Worm (Caenorhabditis elegans) whole organism, young adult: ENCODE measurements around the gene aars-1.

Experiments used
- B0019.2 ChIP-seq: fragments of 200-800 bp; sonication (Bioruptor generic); conservative IDR thresholded peaks from 2 replicates; pipeline ENCODE4 v1.3.6; 2022; ENCODE audit warnings: missing genetic modification reagents, missing genetic modification characterization, missing compliant biosample characterization
- C06A6.2 ChIP-seq: fragments of 200-800 bp; sonication (Bioruptor generic); conservative IDR thresholded peaks from 2 replicates; pipeline ENCODE4 v1.3.6; 2022; ENCODE audit warnings: missing genetic modification characterization, missing compliant biosample characterization
- F57A8.1 ChIP-seq: fragments of 200-800 bp; sonication (Bioruptor generic); optimal IDR thresholded peaks from 2 replicates; lab custom pipeline; 2018; ENCODE audit warnings: mild to moderate bottlenecking, missing genetic modification characterization, moderate library complexity, missing compliant biosample characterization
- T07F8.4 ChIP-seq: sonication (generic microtip); optimal IDR thresholded peaks from 2 replicates; lab custom pipeline; 2016; ENCODE audit warnings: mild to moderate bottlenecking, missing genetic modification characterization, moderate library complexity, missing compliant biosample characterization
- Y53G8AR.9 ChIP-seq: fragments of 200-800 bp; sonication (Bioruptor generic); conservative IDR thresholded peaks from 2 replicates; pipeline ENCODE4 v1.3.6; 2022; ENCODE audit warnings: missing genetic modification reagents, missing genetic modification characterization, missing compliant biosample characterization
- Y56A3A.18 ChIP-seq: fragments of 200-800 bp; sonication (Bioruptor generic); IDR thresholded peaks from 2 replicates; pipeline ENCODE4 v1.3.6; 2022; ENCODE audit warnings: missing genetic modification reagents, missing genetic modification characterization, missing compliant biosample characterization
- Y79H2A.3 ChIP-seq: fragments of 200-800 bp; sonication (Bioruptor generic); conservative IDR thresholded peaks from 2 replicates; pipeline ENCODE4 v1.3.6; 2022; ENCODE audit warnings: missing genetic modification reagents, missing genetic modification characterization, missing compliant biosample characterization
- aptf-3 ChIP-seq: fragments of 200-800 bp; sonication (Bioruptor generic); IDR thresholded peaks from 2 replicates; pipeline ENCODE4 v1.3.6; 2022; ENCODE audit warnings: missing genetic modification characterization, missing compliant biosample characterization
- attf-3 ChIP-seq: fragments of 200-800 bp; sonication (Bioruptor generic); conservative IDR thresholded peaks from 2 replicates; pipeline ENCODE4 v1.3.6; 2022; ENCODE audit warnings: missing genetic modification reagents, missing genetic modification characterization, missing compliant biosample characterization
- attf-5 ChIP-seq: fragments of 200-800 bp; sonication (Bioruptor generic); optimal IDR thresholded peaks from 2 replicates; lab custom pipeline; 2018; ENCODE audit warnings: mild to moderate bottlenecking, missing genetic modification characterization, missing compliant biosample characterization
- bed-1 ChIP-seq: fragments of 200-800 bp; sonication (Bioruptor generic); IDR thresholded peaks from 2 replicates; pipeline ENCODE4 v1.3.6; 2022; ENCODE audit warnings: missing genetic modification reagents, missing genetic modification characterization, missing compliant biosample characterization
- bed-2 ChIP-seq: fragments of 200-800 bp; sonication (Bioruptor generic); IDR thresholded peaks from 2 replicates; pipeline ENCODE4 v1.3.6; 2022; ENCODE audit warnings: missing genetic modification reagents, missing genetic modification characterization, missing compliant biosample characterization
- cebp-1 ChIP-seq, 2 experiments: fragments of 200-800 bp in 1 of 2; sonication (Bioruptor generic) in 1 of 2; sonication (generic microtip) in 1 of 2; IDR thresholded peaks in 1 of 2; optimal IDR thresholded peaks in 1 of 2; 2 replicates each; pipeline versions ENCODE4 v1.3.6 to Lab custom; 2017 to 2022; ENCODE audit warnings: missing compliant biosample characterization in 2 of 2, missing genetic modification characterization in 2 of 2, mild to moderate bottlenecking in 1 of 2, missing genetic modification reagents in 1 of 2, moderate library complexity in 1 of 2
- cebp-2 ChIP-seq: fragments of 200-800 bp; sonication (Bioruptor generic); IDR thresholded peaks from 2 replicates; pipeline ENCODE4 v1.3.6; 2022; ENCODE audit warnings: missing genetic modification characterization, missing compliant biosample characterization
- ceh-27 ChIP-seq: fragments of 200-800 bp; sonication (Bioruptor generic); optimal IDR thresholded peaks from 2 replicates; lab custom pipeline; 2018; ENCODE audit warnings: mild to moderate bottlenecking, missing genetic modification characterization, moderate library complexity, missing compliant biosample characterization
- chd-7 ChIP-seq: sonication (generic microtip); optimal IDR thresholded peaks from 2 replicates; lab custom pipeline; 2016; ENCODE audit warnings: mild to moderate bottlenecking, missing genetic modification characterization, moderate library complexity, missing compliant biosample characterization
- dox-1 ChIP-seq: fragments of 200-800 bp; sonication (Bioruptor generic); IDR thresholded peaks from 2 replicates; pipeline ENCODE4 v1.3.6; 2022; ENCODE audit warnings: missing genetic modification reagents, missing genetic modification characterization, missing compliant biosample characterization
- dpff-1 ChIP-seq: sonication (generic microtip); optimal IDR thresholded peaks from 2 replicates; lab custom pipeline; 2017; ENCODE audit warnings: mild to moderate bottlenecking, missing genetic modification characterization, missing compliant biosample characterization
- dpl-1 ChIP-seq: fragments of 150-350 bp; optimal IDR thresholded peaks from 2 replicates; lab custom pipeline; 2014; ENCODE audit warnings: missing biosample characterization, missing genetic modification reagents, missing genetic modification characterization
- efl-1 ChIP-seq: fragments of 150-350 bp; optimal IDR thresholded peaks from 2 replicates; lab custom pipeline; 2014; ENCODE audit warnings: missing biosample characterization, missing genetic modification reagents, missing genetic modification characterization
- egl-44 ChIP-seq: fragments of 200-800 bp; sonication (Bioruptor generic); IDR thresholded peaks from 2 replicates; pipeline ENCODE4 v1.3.6; 2022; ENCODE audit warnings: missing genetic modification reagents, missing genetic modification characterization, missing compliant biosample characterization
- ekl-4 ChIP-seq: fragments of 200-800 bp; sonication (Bioruptor generic); IDR thresholded peaks from 2 replicates; pipeline ENCODE4 v1.3.6; 2022; ENCODE audit warnings: missing genetic modification reagents, missing genetic modification characterization, missing compliant biosample characterization
- fkh-3 ChIP-seq: sonication (generic microtip); optimal IDR thresholded peaks from 2 replicates; lab custom pipeline; 2016; ENCODE audit warnings: mild to moderate bottlenecking, missing genetic modification characterization, missing compliant biosample characterization
- him-1 ChIP-seq: sonication (generic microtip); optimal IDR thresholded peaks from 2 replicates; lab custom pipeline; 2016; ENCODE audit warnings: missing genotype, missing genetic modification reagents, missing genetic modification characterization, missing compliant biosample characterization
- hmg-1.2 ChIP-seq: fragments of 200-800 bp; sonication (Bioruptor generic); IDR thresholded peaks from 2 replicates; pipeline ENCODE4 v1.3.6; 2022; ENCODE audit warnings: missing genetic modification reagents, missing genetic modification characterization, missing compliant biosample characterization
- hmg-20 ChIP-seq: fragments of 200-800 bp; sonication (Bioruptor generic); IDR thresholded peaks from 2 replicates; pipeline ENCODE4 v1.3.6; 2022; ENCODE audit warnings: missing genetic modification reagents, missing genetic modification characterization, missing compliant biosample characterization
- hsf-1 ChIP-seq: fragments of 200-800 bp; sonication (Bioruptor generic); IDR thresholded peaks from 2 replicates; pipeline ENCODE4 v1.3.6; 2022; ENCODE audit warnings: missing genetic modification reagents, missing genetic modification characterization, missing compliant biosample characterization
- lin-35 ChIP-seq, 3 experiments: fragments of 150-350 bp in 2 of 3; sonication (generic microtip) in 1 of 3; optimal IDR thresholded peaks; 2 replicates each; lab custom pipeline; 2014 to 2018; ENCODE audit warnings: missing biosample characterization in 3 of 3, missing genetic modification characterization in 3 of 3, missing genetic modification reagents in 3 of 3
- madf-10 ChIP-seq: sonication (generic microtip); optimal IDR thresholded peaks from 2 replicates; lab custom pipeline; 2016; ENCODE audit warnings: mild to moderate bottlenecking, missing genetic modification characterization, missing compliant biosample characterization
- nfya-2 ChIP-seq: fragments of 200-800 bp; sonication (Bioruptor generic); IDR thresholded peaks from 2 replicates; pipeline ENCODE4 v1.3.6; 2022; ENCODE audit warnings: missing genetic modification reagents, missing genetic modification characterization, missing compliant biosample characterization
- nfyb-1 ChIP-seq: fragments of 200-800 bp; sonication (Bioruptor generic); IDR thresholded peaks from 2 replicates; pipeline ENCODE4 v1.3.6; 2022; ENCODE audit warnings: missing genetic modification reagents, missing genetic modification characterization, missing compliant biosample characterization
- nhr-27 ChIP-seq: fragments of 200-800 bp; sonication (Bioruptor generic); optimal IDR thresholded peaks from 2 replicates; lab custom pipeline; 2018; ENCODE audit warnings: mild to moderate bottlenecking, missing genetic modification characterization, moderate library complexity, missing compliant biosample characterization
- nhr-90 ChIP-seq: sonication (generic microtip); optimal IDR thresholded peaks from 2 replicates; lab custom pipeline; 2016; ENCODE audit warnings: missing genotype, mild to moderate bottlenecking, missing genetic modification characterization, missing compliant biosample characterization
- pbrm-1 ChIP-seq: fragments of 200-800 bp; sonication (Bioruptor generic); IDR thresholded peaks from 2 replicates; pipeline ENCODE4 v1.3.6; 2022; ENCODE audit warnings: missing genetic modification reagents, missing genetic modification characterization, missing compliant biosample characterization
- pha-4 ChIP-seq: fragments of 150-350 bp; sonication (generic microtip); optimal IDR thresholded peaks from 2 replicates; lab custom pipeline; 2014; ENCODE audit warnings: missing biosample characterization, missing genetic modification reagents, missing genetic modification characterization
- rcor-1 ChIP-seq: fragments of 200-800 bp; sonication (Bioruptor generic); IDR thresholded peaks from 2 replicates; pipeline ENCODE4 v1.3.6; 2022; ENCODE audit warnings: missing genetic modification reagents, missing genetic modification characterization, missing compliant biosample characterization
- sea-2 ChIP-seq: fragments of 200-800 bp; sonication (Bioruptor generic); IDR thresholded peaks from 2 replicates; pipeline ENCODE4 v1.3.6; 2022; ENCODE audit warnings: missing genetic modification characterization, missing compliant biosample characterization
- snpc-1.3 ChIP-seq: sonication (generic microtip); optimal IDR thresholded peaks from 2 replicates; lab custom pipeline; 2017; ENCODE audit warnings: missing genetic modification characterization, mild to moderate bottlenecking, missing compliant biosample characterization, antibody characterized with exemption, moderate library complexity, missing genotype, missing genetic modification reagents; ENCODE audit not compliant: insufficient read depth
- snpc-3.4 ChIP-seq: sonication (generic microtip); optimal IDR thresholded peaks from 2 replicates; lab custom pipeline; 2017; ENCODE audit warnings: missing genetic modification characterization, mild to moderate bottlenecking, missing compliant biosample characterization, antibody characterized with exemption, moderate library complexity, missing genotype, missing genetic modification reagents
- somi-1 ChIP-seq: fragments of 200-800 bp; sonication (Bioruptor generic); optimal IDR thresholded peaks from 2 replicates; lab custom pipeline; 2018; ENCODE audit warnings: mild to moderate bottlenecking, missing genetic modification characterization, missing compliant biosample characterization
- sptf-2 ChIP-seq: fragments of 200-800 bp; sonication (Bioruptor generic); optimal IDR thresholded peaks from 2 replicates; lab custom pipeline; 2018; ENCODE audit warnings: mild to moderate bottlenecking, missing genetic modification characterization, missing compliant biosample characterization
- tbp1 ChIP-seq: fragments of 200-800 bp; sonication (Bioruptor generic); optimal IDR thresholded peaks from 2 replicates; lab custom pipeline; 2018; ENCODE audit warnings: mild to moderate bottlenecking, missing genetic modification characterization, missing compliant biosample characterization
- unc-62 ChIP-seq: fragments of 150-350 bp; optimal IDR thresholded peaks from 2 replicates; lab custom pipeline; 2014; ENCODE audit warnings: missing biosample characterization, missing genetic modification reagents, missing genetic modification characterization
- xnd-1 ChIP-seq: sonication (generic microtip); optimal IDR thresholded peaks from 2 replicates; lab custom pipeline; 2016; ENCODE audit warnings: missing genotype, missing genetic modification reagents, missing genetic modification characterization, missing compliant biosample characterization
- zim-3 ChIP-seq: sonication (generic microtip); optimal IDR thresholded peaks from 2 replicates; lab custom pipeline; 2017; ENCODE audit warnings: mild to moderate bottlenecking, missing genetic modification characterization, moderate library complexity, missing compliant biosample characterization
- ztf-22 ChIP-seq: fragments of 200-800 bp; sonication (Bioruptor generic); optimal IDR thresholded peaks from 2 replicates; lab custom pipeline; 2018; ENCODE audit warnings: mild to moderate bottlenecking, missing genetic modification characterization, moderate library complexity, missing compliant biosample characterization
- ztf-26 ChIP-seq: sonication (generic microtip); optimal IDR thresholded peaks from 2 replicates; lab custom pipeline; 2017; ENCODE audit warnings: missing genetic modification characterization, missing compliant biosample characterization

The aars-1 gene

ce11 chrII:11473525-11474181 is 9.4 kb upstream of the aars-1 start, which contains the start of the genes metl-1 and W02B12.11:
Gene metl-1, minus strand, starts transcription at chrII:11473575.
Gene W02B12.11, plus strand, starts transcription at chrII:11473861.
- TF ChIP-seq hmg-20 (peak; percentile 80), zim-3 (tag; lab: Kevin White, UChicago) (no peak), snpc-1.3 (tag; lab: Kevin White, UChicago) (no peak), sptf-2 (no peak), Y79H2A.3 (no peak), sea-2 (GFP tag; lab: Robert Waterston, UW) (no peak), ekl-4 (peak; percentile 92), nhr-27 (tag; lab: Kevin White, UChicago) (no peak), B0019.2 (GFP tag; lab: Robert Waterston, UW) (no peak; the same call in 1 of the 2 replicates), chd-7 (peak; percentile 52), egl-44 (GFP tag; lab: Robert Waterston, UW) (no peak), dpl-1 (GFP tag; lab: Kevin White, UChicago) (peak; percentile 29), tbp1 (GFP tag; lab: Kevin White, UChicago) (peak; percentile 68), ztf-22 (GFP tag; lab: Kevin White, UChicago) (no peak), rcor-1 (GFP tag; lab: Robert Waterston, UW) (peak; percentile 92), F57A8.1 (no peak), him-1 (tag; lab: Kevin White, UChicago) (no peak), snpc-3.4 (tag; lab: Kevin White, UChicago) (peak; percentile 41), nfyb-1 (GFP tag; lab: Robert Waterston, UW) (peak; percentile 87), Y56A3A.18 (GFP tag; lab: Robert Waterston, UW) (peak; percentile 72; the same call in 1 of the 2 replicates), unc-62 (GFP tag; lab: Kevin White, UChicago) (no peak), Y53G8AR.9 (peak; percentile 93), hsf-1 (GFP tag; lab: Robert Waterston, UW) (peak; percentile 79), dox-1 (GFP tag; lab: Robert Waterston, UW) (peak; percentile 89), bed-1 (GFP tag; lab: Robert Waterston, UW) (no peak), T07F8.4 (no peak), pbrm-1 (GFP tag; lab: Robert Waterston, UW) (peak; percentile 90), attf-5 (GFP tag; lab: Kevin White, UChicago) (peak; percentile 78), fkh-3 (tag; lab: Kevin White, UChicago) (no peak), attf-3 (peak; percentile 69), nhr-90 (tag; lab: Kevin White, UChicago) (no peak), ceh-27 (peak; percentile 43), dpff-1 (tag; lab: Kevin White, UChicago) (no peak), xnd-1 (peak; percentile 61), nfya-2 (GFP tag; lab: Robert Waterston, UW) (no peak), hmg-1.2 (peak; percentile 92), efl-1 (no peak), aptf-3 (GFP tag; lab: Robert Waterston, UW) (no peak), C06A6.2 (GFP tag; lab: Robert Waterston, UW) (peak; percentile 69), cebp-2 (GFP tag; lab: Robert Waterston, UW) (no peak), cebp-1 (GFP tag; IDR thresholded peaks at IDR 0.05; lab: Robert Waterston, UW) (0 out of 2 replicates have a peak, but pooled peaks have one; percentile 13), cebp-1 (tag; optimal IDR thresholded peaks at IDR 0.05; lab: Kevin White, UChicago) (peak; percentile 82), pha-4 (tag; lab: Kevin White, UChicago) (no peak), ztf-26 (tag; lab: Kevin White, UChicago) (peak; percentile 44), lin-35 (GFP tag; optimal IDR thresholded peaks at IDR 0.05; lab: Kevin White, UChicago) (peak in 2 of 3 experiments; percentile 53 to 82), bed-2 (GFP tag; lab: Robert Waterston, UW) (no peak), somi-1 (GFP tag; lab: Kevin White, UChicago) (peak; percentile 50), madf-10 (tag; lab: Kevin White, UChicago) (peak; percentile 50)
